Fruit fly (Drosophila melanogaster) whole organism, embryonic: ENCODE measurements around the gene MYPT-75D.
A peak's percentile ranks its signal among the peaks of the same experiment; 100 is the strongest.

ENCODE experiments used
- CG10147 ChIP-seq: fragments of 200-800 bp; sonication (Bioruptor generic); optimal IDR thresholded peaks from 2 replicates; lab custom pipeline; 2019; ENCODE audit warnings: missing biosample characterization, mild to moderate bottlenecking, missing genetic modification characterization, moderate library complexity
- CG10209 ChIP-seq: fragments of 200-800 bp; sonication (Bioruptor generic); optimal IDR thresholded peaks from 3 replicates; lab custom pipeline; 2017; ENCODE audit warnings: missing biosample characterization, mild to moderate bottlenecking, missing genetic modification characterization, missing genetic modification reagents
- CG10431 ChIP-seq: fragments of 200-800 bp; sonication (Bioruptor generic); optimal IDR thresholded peaks from 3 replicates; lab custom pipeline; 2018; ENCODE audit warnings: missing biosample characterization, mild to moderate bottlenecking, missing genetic modification characterization
- CG11696 ChIP-seq: fragments of 200-800 bp; sonication (Bioruptor generic); IDR thresholded peaks from 2 replicates; pipeline ENCODE4 v1.3.6; 2022; ENCODE audit warnings: missing biosample characterization, missing genetic modification characterization
- CG15269 ChIP-seq: fragments of 200-800 bp; sonication (Bioruptor generic); optimal IDR thresholded peaks from 2 replicates; lab custom pipeline; 2018; ENCODE audit warnings: missing biosample characterization, mild to moderate bottlenecking, missing genetic modification characterization, moderate library complexity
- CG16813 ChIP-seq: fragments of 200-800 bp; sonication (Bioruptor generic); IDR thresholded peaks from 3 replicates; pipeline ENCODE4 v1.3.6; 2022; ENCODE audit warnings: missing biosample characterization, missing genetic modification characterization; ENCODE audit not compliant: partially characterized antibody
- CG17361 ChIP-seq: fragments of 200-800 bp; sonication (Bioruptor generic); IDR thresholded peaks from 3 replicates; pipeline ENCODE4 v1.3.6; 2022; ENCODE audit warnings: missing biosample characterization, missing genetic modification characterization
- CG17912 ChIP-seq: fragments of 200-800 bp; sonication (Bioruptor generic); optimal IDR thresholded peaks from 2 replicates; lab custom pipeline; 2018; ENCODE audit warnings: missing biosample characterization, mild to moderate bottlenecking, missing genetic modification characterization
- CG3163 ChIP-seq: fragments of 200-800 bp; sonication (Bioruptor generic); optimal IDR thresholded peaks from 3 replicates; lab custom pipeline; 2016; ENCODE audit warnings: missing biosample characterization, missing genetic modification characterization
- CG3407 ChIP-seq: fragments of 200-800 bp; sonication (Bioruptor generic); optimal IDR thresholded peaks from 2 replicates; lab custom pipeline; 2018; ENCODE audit warnings: missing biosample characterization, mild to moderate bottlenecking, missing genetic modification characterization
- CG34224 ChIP-seq: fragments of 200-800 bp; sonication (Bioruptor generic); IDR thresholded peaks from 3 replicates; pipeline ENCODE4 v1.3.6; 2022; ENCODE audit warnings: missing biosample characterization, missing genetic modification characterization; ENCODE audit not compliant: partially characterized antibody
- CG43689 ChIP-seq: fragments of 200-800 bp; sonication (Bioruptor generic); IDR thresholded peaks from 2 replicates; pipeline ENCODE4 v1.3.6; 2022; ENCODE audit warnings: missing biosample characterization, missing genetic modification characterization
- CG4424 ChIP-seq: fragments of 200-800 bp; sonication (Bioruptor generic); optimal IDR thresholded peaks from 3 replicates; lab custom pipeline; 2016; ENCODE audit warnings: missing biosample characterization, missing genetic modification characterization
- CG4707 ChIP-seq: fragments of 200-800 bp; sonication (Bioruptor generic); optimal IDR thresholded peaks from 2 replicates; lab custom pipeline; 2018; ENCODE audit warnings: missing biosample characterization, mild to moderate bottlenecking, missing genetic modification characterization, moderate library complexity
- CG7745 ChIP-seq: fragments of 200-800 bp; sonication (Bioruptor generic); optimal IDR thresholded peaks from 2 replicates; lab custom pipeline; 2018; ENCODE audit warnings: missing biosample characterization, mild to moderate bottlenecking, missing genetic modification characterization, moderate library complexity
- CG9215 ChIP-seq: fragments of 200-800 bp; sonication (Bioruptor generic); IDR thresholded peaks from 2 replicates; pipeline ENCODE4 v1.3.6; 2022; ENCODE audit warnings: missing biosample characterization, missing genetic modification characterization
- Dbx ChIP-seq: fragments of 200-800 bp; sonication (Bioruptor generic); IDR thresholded peaks from 3 replicates; pipeline ENCODE4 v1.3.6; 2022; ENCODE audit warnings: missing biosample characterization, missing genetic modification characterization
- Dek ChIP-seq: fragments of 200-800 bp; sonication (Bioruptor generic); optimal IDR thresholded peaks from 3 replicates; lab custom pipeline; 2019; ENCODE audit warnings: missing biosample characterization, mild to moderate bottlenecking, missing genetic modification characterization, moderate library complexity
- Hr3 ChIP-seq: fragments of 200-800 bp; sonication (Bioruptor generic); optimal IDR thresholded peaks from 3 replicates; lab custom pipeline; 2016; ENCODE audit warnings: missing biosample characterization, missing genetic modification characterization
- Opbp ChIP-seq: fragments of 200-800 bp; sonication (Bioruptor generic); IDR thresholded peaks from 3 replicates; pipeline ENCODE4 v1.3.6; 2022; ENCODE audit warnings: missing biosample characterization, missing genetic modification characterization; ENCODE audit not compliant: partially characterized antibody
- Poxn ChIP-seq: fragments of 200-800 bp; sonication (Bioruptor generic); IDR thresholded peaks from 2 replicates; pipeline ENCODE4 v1.3.6; 2022; ENCODE audit warnings: missing biosample characterization, missing genetic modification characterization
- Sin3A ChIP-seq: fragments of >200 bp; optimal IDR thresholded peaks from 2 replicates; lab custom pipeline; 2018
- Ssrp ChIP-seq: fragments of 200-800 bp; sonication (Bioruptor generic); optimal IDR thresholded peaks from 2 replicates; lab custom pipeline; 2018; ENCODE audit warnings: missing biosample characterization, mild to moderate bottlenecking, missing genetic modification characterization, moderate library complexity
- TFAM ChIP-seq: fragments of 200-800 bp; sonication (Bioruptor generic); optimal IDR thresholded peaks from 2 replicates; lab custom pipeline; 2017; ENCODE audit warnings: missing biosample characterization, missing genetic modification characterization, inconsistent platforms
- ab ChIP-seq: fragments of 200-800 bp; sonication (Bioruptor generic); optimal IDR thresholded peaks from 2 replicates; lab custom pipeline; 2016; ENCODE audit warnings: missing biosample characterization, missing genetic modification characterization
- abd-A ChIP-seq: fragments of 200-800 bp; sonication (Bioruptor generic); optimal IDR thresholded peaks from 3 replicates; lab custom pipeline; 2019; ENCODE audit warnings: missing biosample characterization, mild to moderate bottlenecking, missing genetic modification characterization, moderate library complexity
- amos ChIP-seq: fragments of 200-800 bp; sonication (Bioruptor generic); IDR thresholded peaks from 2 replicates; pipeline ENCODE4 v1.3.6; 2022; ENCODE audit warnings: missing biosample characterization, missing genetic modification characterization; ENCODE audit not compliant: partially characterized antibody
- aop ChIP-seq: fragments of 200-800 bp; sonication (Bioruptor generic); IDR thresholded peaks from 2 replicates; pipeline ENCODE4 v1.3.6; 2022; ENCODE audit warnings: missing biosample characterization, missing genetic modification characterization
- ase ChIP-seq: fragments of 200-800 bp; sonication (Bioruptor generic); IDR thresholded peaks from 3 replicates; pipeline ENCODE4 v1.3.6; 2022; ENCODE audit warnings: missing biosample characterization, missing genetic modification characterization
- cg ChIP-seq: fragments of 200-800 bp; sonication (Bioruptor generic); optimal IDR thresholded peaks from 3 replicates; lab custom pipeline; 2019; ENCODE audit warnings: missing biosample characterization, mild to moderate bottlenecking, missing genetic modification characterization, moderate library complexity
- chif ChIP-seq, 2 experiments: fragments of 200-800 bp; sonication (Bioruptor generic); optimal IDR thresholded peaks; 3 replicates each; lab custom pipeline; 2016; ENCODE audit warnings: missing biosample characterization in 2 of 2, missing genetic modification characterization in 2 of 2
- da ChIP-seq: fragments of 200-800 bp; sonication (Bioruptor generic); optimal IDR thresholded peaks from 2 replicates; lab custom pipeline; 2016; ENCODE audit warnings: missing biosample characterization, missing genetic modification characterization
- dati ChIP-seq: fragments of 200-800 bp; sonication (Bioruptor generic); IDR thresholded peaks from 2 replicates; pipeline ENCODE4 v1.3.6; 2022; ENCODE audit warnings: missing biosample characterization, missing genetic modification characterization
- dm ChIP-seq: fragments of 200-800 bp; sonication (Bioruptor generic); optimal IDR thresholded peaks from 3 replicates; lab custom pipeline; 2016; ENCODE audit warnings: missing biosample characterization, missing genetic modification characterization
- esg ChIP-seq: fragments of 200-800 bp; sonication (Bioruptor generic); conservative IDR thresholded peaks from 2 replicates; pipeline ENCODE4 v1.3.6; 2022; ENCODE audit warnings: missing biosample characterization, missing genetic modification characterization
- fd3F ChIP-seq: fragments of 200-800 bp; sonication (Bioruptor generic); optimal IDR thresholded peaks from 2 replicates; lab custom pipeline; 2018; ENCODE audit warnings: missing biosample characterization, mild to moderate bottlenecking, missing genetic modification characterization, moderate library complexity
- fu2 ChIP-seq: fragments of 200-800 bp; sonication (Bioruptor generic); optimal IDR thresholded peaks from 2 replicates; lab custom pipeline; 2016; ENCODE audit warnings: missing biosample characterization, missing genetic modification characterization
- gsb-n ChIP-seq: fragments of 200-800 bp; sonication (Bioruptor generic); optimal IDR thresholded peaks from 3 replicates; lab custom pipeline; 2018; ENCODE audit warnings: missing biosample characterization, mild to moderate bottlenecking, missing genetic modification characterization
- gt ChIP-seq: fragments of 200-800 bp; sonication (Bioruptor generic); IDR thresholded peaks from 2 replicates; pipeline ENCODE4 v1.3.6; 2022; ENCODE audit warnings: missing biosample characterization, missing genetic modification characterization
- ham ChIP-seq: fragments of 200-800 bp; sonication (Bioruptor generic); IDR thresholded peaks from 2 replicates; pipeline ENCODE4 v1.3.6; 2022; ENCODE audit warnings: missing biosample characterization, missing genetic modification characterization
- kah ChIP-seq: fragments of 200-800 bp; sonication (Bioruptor generic); optimal IDR thresholded peaks from 2 replicates; lab custom pipeline; 2018; ENCODE audit warnings: missing biosample characterization, mild to moderate bottlenecking, missing genetic modification characterization
- lov ChIP-seq, 2 experiments: fragments of 200-800 bp in 1 of 2; fragments of >200 bp in 1 of 2; sonication (Bioruptor generic) in 1 of 2; IDR thresholded peaks in 1 of 2; optimal IDR thresholded peaks in 1 of 2; 2 replicates in 1 of 2; 3 replicates in 1 of 2; pipeline versions ENCODE4 v1.3.6 to Lab custom; 2017 to 2022; ENCODE audit warnings: missing biosample characterization in 1 of 2, missing genetic modification characterization in 1 of 2
- nerfin-1 ChIP-seq: fragments of 200-800 bp; sonication (Bioruptor generic); optimal IDR thresholded peaks from 3 replicates; lab custom pipeline; 2019; ENCODE audit warnings: missing biosample characterization, mild to moderate bottlenecking, missing genetic modification characterization, moderate library complexity
- onecut ChIP-seq: fragments of 200-800 bp; sonication (Bioruptor generic); IDR thresholded peaks from 2 replicates; pipeline ENCODE4 v1.3.6; 2022; ENCODE audit warnings: missing biosample characterization, missing genetic modification characterization
- otp ChIP-seq: fragments of 200-800 bp; sonication (Bioruptor generic); IDR thresholded peaks from 3 replicates; pipeline ENCODE4, ENCODE4 v1.3.6; 2022; ENCODE audit warnings: missing biosample characterization, missing genetic modification characterization
- pfk ChIP-seq: fragments of 200-800 bp; sonication (Bioruptor generic); optimal IDR thresholded peaks from 2 replicates; lab custom pipeline; 2018; ENCODE audit warnings: missing biosample characterization, mild to moderate bottlenecking, missing genetic modification characterization, moderate library complexity
- pho ChIP-seq: fragments of 200-800 bp; sonication (Bioruptor generic); optimal IDR thresholded peaks from 2 replicates; lab custom pipeline; 2016; ENCODE audit warnings: missing biosample characterization, missing genetic modification characterization
- pzg ChIP-seq: fragments of 200-800 bp; sonication (Bioruptor generic); optimal IDR thresholded peaks from 3 replicates; lab custom pipeline; 2018; ENCODE audit warnings: missing biosample characterization, mild to moderate bottlenecking, missing genetic modification characterization, moderate library complexity
- schlank ChIP-seq: fragments of 200-800 bp; sonication (Bioruptor generic); optimal IDR thresholded peaks from 2 replicates; lab custom pipeline; 2018; ENCODE audit warnings: missing biosample characterization, mild to moderate bottlenecking, missing genetic modification characterization
- tio ChIP-seq: fragments of 200-800 bp; sonication (Bioruptor generic); optimal IDR thresholded peaks from 2 replicates; lab custom pipeline; 2017; ENCODE audit warnings: missing biosample characterization, missing genetic modification characterization, inconsistent platforms
- twi ChIP-seq: fragments of 200-800 bp; optimal IDR thresholded peaks from 2 replicates; lab custom pipeline; 2019; ENCODE audit warnings: missing biosample characterization, mild to moderate bottlenecking, missing genetic modification characterization, moderate library complexity

Gene MYPT-75D

DNA sequence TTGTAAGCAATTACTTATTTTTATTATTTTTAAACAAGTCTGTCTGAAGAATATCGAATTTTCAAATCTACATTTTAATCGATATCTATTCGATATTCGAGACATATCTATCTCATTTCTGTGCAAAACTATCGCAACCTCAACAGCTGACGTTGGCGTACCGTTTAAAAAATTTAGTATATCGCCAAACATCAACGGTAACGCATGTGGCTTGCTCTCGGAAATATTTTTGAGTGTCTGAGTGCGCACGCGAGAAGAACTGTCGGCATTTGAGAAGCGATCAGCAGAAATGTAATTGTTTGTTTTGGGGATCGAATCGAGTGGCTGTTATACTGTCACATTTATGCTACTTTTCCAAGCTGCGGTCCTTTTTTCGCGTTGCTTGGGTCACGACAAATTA is at the start of gene MYPT-75D (continued):
- TF ChIP-seq fd3F, result no peak
- no peak for TF ChIP-seq CG4424 (GFP tag; lab: Kevin White, UChicago)
- peak; percentile 35 for TF ChIP-seq CG4707
- no peak for TF ChIP-seq Sin3A (lab: Kevin White, UChicago)
- TF ChIP-seq pho, result peak; percentile 18
- TF ChIP-seq CG9215 (GFP tag; lab: Robert Waterston, UW), result no peak
- TF ChIP-seq gsb-n (tag; lab: Kevin White, UChicago), result peak; percentile 17
- peak; percentile 36 for TF ChIP-seq CG17912 (GFP tag; lab: Kevin White, UChicago)
- TF ChIP-seq gt, result no peak
- TF ChIP-seq kah (GFP tag; lab: Kevin White, UChicago), result peak; percentile 21
- peak; percentile 40 for TF ChIP-seq CG3163 (GFP tag; lab: Kevin White, UChicago)
- TF ChIP-seq lov (optimal IDR thresholded peaks at IDR 0.05; lab: Kevin White, UChicago), result no peak
- TF ChIP-seq lov (GFP tag; IDR thresholded peaks at IDR 0.05; lab: Robert Waterston, UW), result no peak
- TF ChIP-seq CG15269 (tag; lab: Kevin White, UChicago), result peak; percentile 38
- no peak for TF ChIP-seq Poxn (GFP tag; lab: Robert Waterston, UW)
- peak; percentile 58 for TF ChIP-seq cg
- TF ChIP-seq dm (GFP tag; lab: Kevin White, UChicago), result peak; percentile 57
- TF ChIP-seq tio (GFP tag; lab: Kevin White, UChicago), result no peak
- TF ChIP-seq TFAM (GFP tag; lab: Kevin White, UChicago), result no peak
- TF ChIP-seq otp (GFP tag; lab: Robert Waterston, UW), result peak; percentile 52; the same call in 2 of the 3 replicates
- TF ChIP-seq onecut, result peak; percentile 48
- TF ChIP-seq Dek (tag; lab: Kevin White, UChicago), result no peak
- no peak for TF ChIP-seq aop (GFP tag; lab: Robert Waterston, UW)
- TF ChIP-seq chif (GFP tag; optimal IDR thresholded peaks at IDR 0.05; lab: Kevin White, UChicago), result no peak
- TF ChIP-seq CG3407 (GFP tag; lab: Kevin White, UChicago), result no peak
- no peak for TF ChIP-seq da (GFP tag; lab: Kevin White, UChicago)
- TF ChIP-seq pfk (GFP tag; lab: Kevin White, UChicago), result no peak
- no peak for TF ChIP-seq CG43689 (GFP tag; lab: Robert Waterston, UW)
- TF ChIP-seq schlank (tag; lab: Kevin White, UChicago), result peak; percentile 7
- peak; percentile 98 for TF ChIP-seq CG34224
- 0 out of 2 replicates have a peak, but pooled peaks have one; percentile 17 for TF ChIP-seq CG11696 (GFP tag; lab: Robert Waterston, UW)
- peak; percentile 90 for TF ChIP-seq CG16813 (GFP tag; lab: Robert Waterston, UW)
- TF ChIP-seq CG7745 (tag; lab: Kevin White, UChicago), result no peak
- TF ChIP-seq CG17361, result no peak
- peak; percentile 24 for TF ChIP-seq abd-A (tag; lab: Kevin White, UChicago)
- peak; percentile 76 for TF ChIP-seq pzg (GFP tag; lab: Kevin White, UChicago)
- peak; percentile 67 for TF ChIP-seq nerfin-1
- no peak for TF ChIP-seq Hr3 (GFP tag; lab: Kevin White, UChicago)
- TF ChIP-seq amos, result peak; percentile 96
- no peak for TF ChIP-seq dati (GFP tag; lab: Robert Waterston, UW)
- no peak for TF ChIP-seq CG10147 (GFP tag; lab: Kevin White, UChicago)
- TF ChIP-seq CG10431, result no peak
- TF ChIP-seq Dbx (GFP tag; lab: Robert Waterston, UW), result peak; percentile 52; the same call in 2 of the 3 replicates
- no peak for TF ChIP-seq Ssrp (tag; lab: Kevin White, UChicago)
- no peak for TF ChIP-seq fu2 (GFP tag; lab: Kevin White, UChicago)
- TF ChIP-seq ham (GFP tag; lab: Robert Waterston, UW), result no peak
- no peak for TF ChIP-seq CG10209 (GFP tag; lab: Kevin White, UChicago)
- TF ChIP-seq Opbp, result peak; percentile 97
- no peak for TF ChIP-seq ab (GFP tag; lab: Kevin White, UChicago)
- no peak for TF ChIP-seq esg
- TF ChIP-seq ase (GFP tag; lab: Robert Waterston, UW), result no peak
- TF ChIP-seq twi, result peak; percentile 26
